Worm (Caenorhabditis elegans) whole organism, midembryonic: Measurements from ENCODE around the gene Y71H2AM.20.

Source experiments
- T22C8.4 ChIP-seq: fragments of 200-800 bp; sonication (Bioruptor generic); IDR thresholded peaks from 2 replicates; pipeline ENCODE4 v1.3.6; 2022; ENCODE audit warnings: missing genetic modification characterization, missing compliant biosample characterization
- cog-1 ChIP-seq: sonication (generic microtip); optimal IDR thresholded peaks from 2 replicates; lab custom pipeline; 2016; ENCODE audit warnings: missing genetic modification characterization, missing compliant biosample characterization
- flt-1 ChIP-seq: fragments of 200-800 bp; sonication (Bioruptor generic); IDR thresholded peaks from 2 replicates; pipeline ENCODE4 v1.3.6; 2022; ENCODE audit warnings: missing genetic modification characterization, missing compliant biosample characterization
- klf-2 ChIP-seq: fragments of 200-800 bp; sonication (Bioruptor generic); conservative IDR thresholded peaks from 2 replicates; pipeline ENCODE4 v1.3.6; 2022; ENCODE audit warnings: missing genetic modification reagents, missing genetic modification characterization, missing compliant biosample characterization
- med-1 ChIP-seq: sonication (generic microtip); optimal IDR thresholded peaks from 2 replicates; lab custom pipeline; 2017; ENCODE audit warnings: missing genetic modification characterization, mild to moderate bottlenecking, missing compliant biosample characterization, antibody characterized with exemption, missing genetic modification reagents; ENCODE audit not compliant: insufficient read depth
- ref-1 ChIP-seq: fragments of 200-800 bp; sonication (Bioruptor generic); conservative IDR thresholded peaks from 2 replicates; pipeline ENCODE4 v1.3.6; 2022; ENCODE audit warnings: missing genetic modification reagents, missing genetic modification characterization, missing compliant biosample characterization
- tab-1 ChIP-seq: fragments of 200-800 bp; sonication (Bioruptor generic); IDR thresholded peaks from 2 replicates; pipeline ENCODE4 v1.3.6; 2022; ENCODE audit warnings: missing genetic modification characterization, missing compliant biosample characterization
- ztf-23 ChIP-seq: fragments of 200-800 bp; sonication (Bioruptor generic); IDR thresholded peaks from 2 replicates; pipeline ENCODE4 v1.3.6; 2022; ENCODE audit warnings: missing genetic modification reagents, missing genetic modification characterization, missing compliant biosample characterization
- ztf-29 ChIP-seq: fragments of 200-800 bp; sonication (Bioruptor generic); IDR thresholded peaks from 2 replicates; pipeline ENCODE4 v1.3.6; 2022; ENCODE audit warnings: missing genetic modification reagents, missing genetic modification characterization, missing compliant biosample characterization

The Y71H2AM.20 gene

ce11 chrIII:2811410-2811809, 25.7 kb upstream of the Y71H2AM.20 start:
- TF ChIP-seq klf-2 (no peak), T22C8.4 (GFP tag; lab: Robert Waterston, UW) (no peak), cog-1 (tag; lab: Kevin White, UChicago) (no peak), tab-1 (GFP tag; lab: Robert Waterston, UW) (no peak), med-1 (GFP tag; lab: Kevin White, UChicago) (no peak)

DNA sequence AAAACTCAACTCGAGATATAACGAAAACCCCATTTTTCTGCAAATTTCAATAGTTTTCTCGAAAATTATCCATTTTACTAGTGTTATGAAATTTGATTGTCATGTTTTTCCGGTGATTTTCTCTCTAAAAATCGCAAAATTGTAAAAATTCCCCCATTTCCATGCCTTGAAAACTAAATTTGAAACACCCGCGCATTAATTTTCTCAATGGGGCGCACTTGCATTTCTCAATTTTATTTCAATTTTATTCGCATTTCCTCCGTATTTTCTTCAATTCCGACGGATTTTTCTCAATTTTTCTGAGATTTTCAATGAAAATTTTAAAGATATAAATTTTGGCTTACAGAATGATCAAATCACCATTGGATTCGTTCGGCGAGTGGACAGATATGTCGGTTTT, 19.3 kb upstream of the Y71H2AM.20 start, which contains the start of gene Y71H2AM.3:
Y71H2AM.3 (plus strand) TSS at position 347 of the 400 bp plus-strand sequence.
- TF ChIP-seq ztf-29 (GFP tag; lab: Robert Waterston, UW): no peak
- no peak for TF ChIP-seq ref-1 (GFP tag; lab: Robert Waterston, UW)
- no peak for TF ChIP-seq T22C8.4 (GFP tag; lab: Robert Waterston, UW)

- TF ChIP-seq cog-1 (tag; lab: Kevin White, UChicago) (no peak), flt-1 (GFP tag; lab: Robert Waterston, UW) (no peak), T22C8.4 (GFP tag; lab: Robert Waterston, UW) (no peak), med-1 (GFP tag; lab: Kevin White, UChicago) (no peak), ztf-23 (no peak), ref-1 (GFP tag; lab: Robert Waterston, UW) (no peak), tab-1 (GFP tag; lab: Robert Waterston, UW) (no peak), klf-2 (no peak), ztf-29 (GFP tag; lab: Robert Waterston, UW) (no peak)
Observed at ce11 chrIII:2804461-2804860, 18.7 kb upstream of the Y71H2AM.20 start.

DNA sequence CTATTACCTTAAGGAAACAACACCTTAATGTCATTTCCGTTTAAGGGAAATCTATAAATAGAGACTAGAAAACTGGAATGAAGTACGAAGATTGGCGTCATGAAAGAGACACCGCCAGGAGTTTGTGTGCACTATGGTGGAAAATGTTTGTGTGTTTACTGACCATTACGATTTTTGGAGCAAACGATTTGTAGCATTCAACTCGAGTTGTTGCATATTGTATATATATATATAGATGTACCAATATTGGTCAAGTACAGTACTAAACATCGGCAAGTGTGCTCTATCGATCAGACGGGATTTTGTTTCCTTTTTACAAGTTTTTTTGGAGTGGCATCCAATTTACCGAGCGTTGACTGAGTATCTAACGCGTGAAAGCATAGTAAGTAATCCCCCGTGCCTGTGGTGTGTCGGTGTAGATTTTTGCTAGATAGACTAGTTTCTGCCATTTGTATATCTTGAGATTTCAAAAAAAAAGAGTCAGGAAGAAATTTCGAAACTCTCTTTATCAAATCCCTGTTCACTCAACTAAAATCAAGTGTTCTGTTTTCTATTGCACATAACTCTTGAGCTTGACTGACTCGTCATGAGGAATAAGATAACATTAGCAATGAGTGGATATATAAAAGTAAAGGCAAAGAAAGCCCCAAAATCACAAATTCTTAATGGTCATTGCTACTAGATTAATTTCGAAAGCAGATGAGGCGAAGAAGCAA, 16.2 kb upstream of the Y71H2AM.20 start, which contains the start of the genes twk-45 and Y71H2AM.25:
twk-45 (minus strand) TSS at position 101 of the 716 bp plus-strand sequence.
Y71H2AM.25 (plus strand) TSS at position 666 of the 716 bp plus-strand sequence.
- TF ChIP-seq ztf-29 (GFP tag; lab: Robert Waterston, UW) (no peak), cog-1 (tag; lab: Kevin White, UChicago) (no peak), ztf-23 (no peak), med-1 (GFP tag; lab: Kevin White, UChicago) (no peak), flt-1 (GFP tag; lab: Robert Waterston, UW) (no peak), tab-1 (GFP tag; lab: Robert Waterston, UW) (no peak), T22C8.4 (GFP tag; lab: Robert Waterston, UW) (no peak), klf-2 (no peak), ref-1 (GFP tag; lab: Robert Waterston, UW) (no peak)

- TF ChIP-seq klf-2 (no peak), tab-1 (GFP tag; lab: Robert Waterston, UW) (0 out of 2 replicates have a peak, but pooled peaks have one; percentile 33)
Observed at ce11 chrIII:2800743-2801142, 15.0 kb upstream of the Y71H2AM.20 start.

DNA sequence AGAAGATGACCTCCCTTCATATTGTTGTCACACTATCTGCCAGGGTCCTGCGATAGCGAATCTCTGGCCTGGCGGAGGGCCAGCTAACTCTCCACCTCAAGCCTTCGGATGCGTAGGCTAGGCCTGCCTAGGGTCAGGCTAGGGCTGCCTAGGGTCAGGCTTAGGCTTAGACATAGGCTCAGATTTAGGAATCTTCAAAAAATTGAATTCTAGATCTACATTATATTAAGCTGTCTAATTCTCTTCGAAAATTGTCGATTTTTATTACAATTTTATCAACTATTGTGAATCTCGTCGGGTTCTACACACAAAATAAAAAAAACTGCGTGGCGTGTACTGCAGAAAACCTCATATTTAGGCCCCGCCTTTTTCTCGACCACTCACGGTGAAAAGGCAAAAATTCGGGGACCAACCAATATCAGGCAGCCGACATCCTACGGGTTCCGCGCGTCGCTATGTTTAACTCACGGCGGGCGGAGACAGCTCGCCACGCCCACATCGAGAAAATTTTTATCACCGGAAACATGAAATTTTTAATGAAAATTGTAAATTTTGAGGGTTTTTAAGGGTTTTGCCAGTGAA, 9.8 kb upstream of the Y71H2AM.20 start:
- TF ChIP-seq ztf-29 (GFP tag; lab: Robert Waterston, UW) (0 out of 2 replicates have a peak, but pooled peaks have one; percentile 42), flt-1 (GFP tag; lab: Robert Waterston, UW) (0 out of 2 replicates have a peak, but pooled peaks have one; percentile 5), ztf-23 (no peak)

DNA sequence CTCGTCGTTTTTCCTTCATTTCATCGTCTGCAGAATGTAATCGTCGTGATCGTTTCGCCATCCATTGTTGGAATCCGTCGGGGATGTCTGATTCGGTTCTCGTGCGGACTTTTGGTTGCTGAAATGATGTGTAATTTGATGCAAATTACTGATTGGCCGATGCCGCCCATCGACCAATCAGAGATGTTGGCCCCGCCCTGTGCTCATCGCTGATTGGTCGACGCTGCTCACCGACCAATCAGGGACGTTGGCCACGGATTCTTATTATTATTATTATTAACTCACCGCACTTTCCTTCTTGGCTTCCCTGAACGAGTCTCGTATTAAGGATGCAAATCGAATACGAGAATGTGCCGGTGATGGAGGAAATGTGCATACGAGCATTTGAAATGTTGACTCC, 8.3 kb upstream of the Y71H2AM.20 start:
- TF ChIP-seq ztf-23: no peak
- TF ChIP-seq tab-1 (GFP tag; lab: Robert Waterston, UW): no peak
- TF ChIP-seq klf-2: no peak
- no peak for TF ChIP-seq med-1 (GFP tag; lab: Kevin White, UChicago)
- TF ChIP-seq flt-1 (GFP tag; lab: Robert Waterston, UW): no peak

DNA sequence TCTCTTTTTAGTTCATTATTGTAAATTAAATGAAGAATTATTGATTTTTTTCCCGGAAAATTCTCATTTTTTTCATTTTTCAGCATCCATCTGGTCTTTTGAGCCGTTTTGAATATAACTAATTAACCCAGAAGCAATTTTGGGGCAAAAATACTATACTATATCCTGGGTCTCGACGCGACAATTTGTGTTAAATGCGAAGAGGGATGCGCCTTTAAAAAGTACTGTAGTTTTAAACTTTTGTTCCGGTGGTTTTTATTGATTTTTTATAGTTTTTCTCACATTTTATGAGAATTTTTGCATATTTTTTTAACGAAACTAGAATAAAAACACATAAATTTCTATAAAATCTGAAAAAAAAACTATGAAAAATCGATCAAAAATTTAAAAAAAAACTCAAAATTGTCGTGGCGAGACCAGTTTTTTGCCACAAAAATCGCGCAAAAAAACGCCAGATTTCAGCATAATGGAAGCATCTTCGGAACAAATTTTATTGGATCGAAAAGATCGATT, 2.3 kb upstream of the Y71H2AM.20 start, which contains the start of gene tbcc-1:
tbcc-1 (plus strand) TSS at position 463 of the 513 bp plus-strand sequence.
- 0 out of 2 replicates have a peak, but pooled peaks have one; percentile 8 for TF ChIP-seq T22C8.4 (GFP tag; lab: Robert Waterston, UW)
- no peak for TF ChIP-seq cog-1 (tag; lab: Kevin White, UChicago)

DNA sequence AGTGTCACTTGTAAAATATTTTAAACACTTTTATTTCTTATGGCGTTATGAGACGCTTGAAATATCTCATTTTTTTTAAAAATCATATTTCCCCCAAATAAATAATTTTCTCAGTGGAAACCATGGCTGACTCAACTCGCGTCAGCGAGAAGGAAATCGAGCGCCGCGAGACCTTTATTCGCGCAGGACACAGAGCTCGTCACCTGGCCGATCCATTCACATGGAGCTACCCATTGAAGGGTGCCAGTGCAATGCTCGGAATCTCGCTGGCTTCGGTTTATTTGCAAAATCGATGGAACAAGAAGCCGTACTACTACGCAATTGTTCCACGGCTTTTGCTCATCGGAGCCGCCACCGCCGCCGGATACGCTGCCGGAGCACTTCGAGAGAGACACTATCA, 992 bp upstream of the Y71H2AM.20 start, which contains the start of gene nduc-2:
nduc-2 (plus strand) TSS at position 113 of the 400 bp plus-strand sequence.
- TF ChIP-seq flt-1 (GFP tag; lab: Robert Waterston, UW) (no peak), tab-1 (GFP tag; lab: Robert Waterston, UW) (no peak), T22C8.4 (GFP tag; lab: Robert Waterston, UW) (no peak), ref-1 (GFP tag; lab: Robert Waterston, UW) (no peak)

ce11 chrIII:2781833-2782232, 3.9 kb downstream of the Y71H2AM.20 start:
- no peak for TF ChIP-seq flt-1 (GFP tag; lab: Robert Waterston, UW)
- no peak for TF ChIP-seq ztf-29 (GFP tag; lab: Robert Waterston, UW)
- no peak for TF ChIP-seq T22C8.4 (GFP tag; lab: Robert Waterston, UW)
- no peak for TF ChIP-seq klf-2
- no peak for TF ChIP-seq cog-1 (tag; lab: Kevin White, UChicago)
- no peak for TF ChIP-seq tab-1 (GFP tag; lab: Robert Waterston, UW)
- no peak for TF ChIP-seq ztf-23
- no peak for TF ChIP-seq med-1 (GFP tag; lab: Kevin White, UChicago)
- TF ChIP-seq ref-1 (GFP tag; lab: Robert Waterston, UW): no peak
